Worm (Caenorhabditis elegans): ENCODE data around the gene T07A9.12.

T07A9.12 gene

ce11 chrIV:443622-444021 is 33.0 kb downstream of the T07A9.12 start, which contains the start of gene mrpl-55 (continued):
- TF ChIP-seq ceh-14 (tag; optimal IDR thresholded peaks at IDR 0.05) (peak; percentile 23), sdc-2 (tag; optimal IDR thresholded peaks at IDR 0.05) (no peak), unc-42 (tag; optimal IDR thresholded peaks at IDR 0.05) (peak; percentile 71), ttx-3 (tag; optimal IDR thresholded peaks at IDR 0.05) (no peak), odd-2 (tag; optimal IDR thresholded peaks at IDR 0.05) (no peak), hlh-13 (GFP tag; optimal IDR thresholded peaks at IDR 0.05) (no peak), dmd-4 (tag; optimal IDR thresholded peaks at IDR 0.05; ENCODE audit: borderline replicate concordance) (no peak), ceh-24 (tag; optimal IDR thresholded peaks at IDR 0.05) (no peak), fkh-10 (GFP tag; optimal IDR thresholded peaks at IDR 0.05) (no peak), unc-55 (GFP tag; optimal IDR thresholded peaks at IDR 0.05) (peak; percentile 32), tbx-7 (tag; optimal IDR thresholded peaks at IDR 0.05) (no peak), fkh-6 (tag; optimal IDR thresholded peaks at IDR 0.05) (no peak), npax-4 (tag; optimal IDR thresholded peaks at IDR 0.05) (no peak), hlh-15 (tag; optimal IDR thresholded peaks at IDR 0.05) (no peak), K02D7.2 (tag; optimal IDR thresholded peaks at IDR 0.05) (no peak), rnt-1 (tag; optimal IDR thresholded peaks at IDR 0.05) (no peak), sox-2 (GFP tag; IDR thresholded peaks at IDR 0.05) (no peak), ztf-16 (tag; optimal IDR thresholded peaks at IDR 0.05) (no peak), pat-9 (tag; optimal IDR thresholded peaks at IDR 0.05) (no peak), elt-4 (tag; optimal IDR thresholded peaks at IDR 0.05) (no peak), madf-2 (tag; optimal IDR thresholded peaks at IDR 0.05) (no peak), ceh-31 (tag; optimal IDR thresholded peaks at IDR 0.05) (peak; percentile 71), T23F11.4 (GFP tag; optimal IDR thresholded peaks at IDR 0.05) (no peak), ama-1 (optimal IDR thresholded peaks at IDR 0.05) (no peak), ets-4 (tag; optimal IDR thresholded peaks at IDR 0.05) (peak; percentile 17), unc-3 (GFP tag; conservative IDR thresholded peaks at IDR 0.05) (no peak), unc-3 (tag; optimal IDR thresholded peaks at IDR 0.05) (no peak), dve-1 (tag; optimal IDR thresholded peaks at IDR 0.05) (peak; percentile 58), ceh-18 (tag; optimal IDR thresholded peaks at IDR 0.05) (peak; percentile 52), pax-1 (tag; optimal IDR thresholded peaks at IDR 0.05) (peak; percentile 31), ceh-48 (tag; optimal IDR thresholded peaks at IDR 0.05) (peak; percentile 75), ceh-45 (GFP tag; IDR thresholded peaks at IDR 0.05) (no peak), ceh-2 (tag; optimal IDR thresholded peaks at IDR 0.05) (peak; percentile 28), F13H6.1 (tag; optimal IDR thresholded peaks at IDR 0.05) (no peak), gmeb-2 (tag; optimal IDR thresholded peaks at IDR 0.05) (no peak), che-1 (tag; optimal IDR thresholded peaks at IDR 0.05) (peak; percentile 14), ceh-19 (GFP tag; optimal IDR thresholded peaks at IDR 0.05) (no peak), pqm-1 (tag; optimal IDR thresholded peaks at IDR 0.05) (no peak), ceh-22 (tag; optimal IDR thresholded peaks at IDR 0.05) (no peak)

DNA sequence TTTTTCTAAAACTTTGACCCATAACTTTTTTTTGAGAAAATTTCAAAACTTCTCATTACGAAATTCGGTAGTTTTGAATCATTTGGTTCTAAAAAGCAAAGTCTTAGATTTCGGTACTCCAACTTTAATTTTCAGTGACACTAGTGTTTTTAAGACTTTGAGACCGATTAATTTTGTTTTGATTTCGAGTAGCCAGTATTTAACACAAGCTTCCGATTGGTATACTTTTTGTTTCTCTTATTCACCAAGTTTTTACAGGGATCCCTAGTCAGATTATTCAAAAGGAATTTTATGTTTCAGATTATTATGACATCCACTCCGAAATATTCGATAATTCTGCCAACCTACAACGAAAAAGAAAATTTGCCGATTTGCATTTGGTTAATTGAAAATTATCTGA is 34.7 kb downstream of the T07A9.12 start, which contains the start of gene dpm-1:
TSS of gene dpm-1 (plus strand) at position 301 of the 400 bp plus-strand sequence.
- TF ChIP-seq ceh-31 (tag; optimal IDR thresholded peaks at IDR 0.05), result no peak
- TF ChIP-seq K02D7.2 (tag; optimal IDR thresholded peaks at IDR 0.05), result no peak
- TF ChIP-seq ceh-19 (GFP tag; optimal IDR thresholded peaks at IDR 0.05), result no peak
- TF ChIP-seq ceh-9 (tag; optimal IDR thresholded peaks at IDR 0.05), result no peak
- TF ChIP-seq pat-9 (tag; optimal IDR thresholded peaks at IDR 0.05), result no peak
- TF ChIP-seq zip-5 (tag; optimal IDR thresholded peaks at IDR 0.05), result no peak
- no peak for TF ChIP-seq pax-1 (tag; optimal IDR thresholded peaks at IDR 0.05)
- no peak for TF ChIP-seq fkh-6 (tag; optimal IDR thresholded peaks at IDR 0.05)
- TF ChIP-seq lin-11 (tag; optimal IDR thresholded peaks at IDR 0.05), result no peak
- no peak for TF ChIP-seq syd-9 (tag; optimal IDR thresholded peaks at IDR 0.05)
- TF ChIP-seq ref-2 (tag; optimal IDR thresholded peaks at IDR 0.05), result no peak
- no peak for TF ChIP-seq ceh-22 (tag; optimal IDR thresholded peaks at IDR 0.05)
- no peak for TF ChIP-seq hlh-30 (tag; optimal IDR thresholded peaks at IDR 0.05; ENCODE audit: insufficient read depth)
- no peak for TF ChIP-seq dve-1 (tag; optimal IDR thresholded peaks at IDR 0.05)
- no peak for TF ChIP-seq elt-4 (tag; optimal IDR thresholded peaks at IDR 0.05)
- TF ChIP-seq tbx-7 (tag; optimal IDR thresholded peaks at IDR 0.05), result no peak
- no peak for TF ChIP-seq ceh-45 (GFP tag; IDR thresholded peaks at IDR 0.05)
